Worm (Caenorhabditis elegans): ENCODE results near the gene F46B6.4.

ce11 chrV:9729462-9730162 is 49.7 kb downstream of the F46B6.4 start, which contains the start of the genes aagr-3 and drap-1:
- no peak for TF ChIP-seq dao-5 (tag; optimal IDR thresholded peaks at IDR 0.05)
- TF ChIP-seq W03F9.2 (tag; optimal IDR thresholded peaks at IDR 0.05) = peak; percentile 28
- TF ChIP-seq him-1 (tag; optimal IDR thresholded peaks at IDR 0.05) = no peak

Measured in whole organism, L4/young adult.